Fruit fly (Drosophila melanogaster) whole organism, pupa: ENCODE measurements around the gene gdl.

Experiments
- CG12605 ChIP-seq: fragments of 200-800 bp; sonication (Bioruptor generic); IDR thresholded peaks from 2 replicates; pipeline ENCODE4 v1.3.6; 2022; ENCODE audit warnings: missing biosample characterization, missing genetic modification characterization
- CG15710 ChIP-seq: fragments of 200-800 bp; sonication (Bioruptor generic); optimal IDR thresholded peaks from 2 replicates; lab custom pipeline; 2018; ENCODE audit warnings: missing biosample characterization, mild to moderate bottlenecking, missing genetic modification characterization, moderate library complexity
- CG32121 ChIP-seq: fragments of 200-800 bp; sonication (Bioruptor generic); IDR thresholded peaks from 2 replicates; pipeline ENCODE4 v1.3.6; 2022; ENCODE audit warnings: missing biosample characterization, missing genetic modification characterization
- CG4496 ChIP-seq: fragments of 200-800 bp; sonication (Bioruptor generic); IDR thresholded peaks from 3 replicates; pipeline ENCODE4 v1.3.6; 2022; ENCODE audit warnings: missing biosample characterization, missing genetic modification characterization
- D1 ChIP-seq: fragments of 200-800 bp; sonication (Bioruptor generic); optimal IDR thresholded peaks from 2 replicates; lab custom pipeline; 2018; ENCODE audit warnings: missing biosample characterization, mild to moderate bottlenecking, missing genetic modification characterization, moderate library complexity
- EcR ChIP-seq: fragments of 200-800 bp; sonication (Bioruptor generic); optimal IDR thresholded peaks from 3 replicates; lab custom pipeline; 2019; ENCODE audit warnings: missing biosample characterization, missing genetic modification characterization, mild to moderate bottlenecking, moderate library complexity, missing genetic modification reagents
- Ets98B ChIP-seq: fragments of 200-800 bp; sonication (Bioruptor generic); IDR thresholded peaks from 2 replicates; pipeline ENCODE4 v1.3.6; 2022; ENCODE audit warnings: missing biosample characterization, missing genetic modification characterization
- rn ChIP-seq: fragments of 200-800 bp; sonication (Bioruptor generic); IDR thresholded peaks from 2 replicates; pipeline ENCODE4 v1.3.6; 2022; ENCODE audit warnings: missing biosample characterization, missing genetic modification characterization

dm6 chr3L:15511688-15512250, 2.5 kb downstream of the gdl start:
- TF ChIP-seq Ets98B (no peak), EcR (GFP tag; lab: Kevin White, UChicago) (peak; percentile 68), rn (GFP tag; lab: Robert Waterston, UW) (no peak), CG15710 (tag; lab: Kevin White, UChicago) (peak; percentile 2), CG12605 (GFP tag; lab: Robert Waterston, UW) (no peak), D1 (tag; lab: Kevin White, UChicago) (no peak), CG32121 (GFP tag; lab: Robert Waterston, UW) (no peak), CG4496 (no peak)
